Fruit fly (Drosophila melanogaster) whole organism: ENCODE data around the gene CG1662.

Experiments
- CG8478 ChIP-seq: fragments of >200 bp; optimal IDR thresholded peaks from 2 replicates; lab custom pipeline; 2018; ENCODE audit warnings: inconsistent platforms
- Dll ChIP-seq: fragments of >200 bp; optimal IDR thresholded peaks from 2 replicates; lab custom pipeline; 2017
- EcR ChIP-seq, 2 experiments: fragments of >200 bp; optimal IDR thresholded peaks; 2 replicates each; lab custom pipeline; 2017; ENCODE audit warnings: missing biosample characterization in 2 of 2, missing genetic modification characterization in 2 of 2, missing genetic modification reagents in 2 of 2
- pan ChIP-seq: fragments of >200 bp; optimal IDR thresholded peaks from 2 replicates; lab custom pipeline; 2017
- psq ChIP-seq: fragments of >200 bp; optimal IDR thresholded peaks from 2 replicates; lab custom pipeline; 2017
- usp ChIP-seq: fragments of >200 bp; optimal IDR thresholded peaks from 2 replicates; lab custom pipeline; 2017; ENCODE audit warnings: missing biosample characterization, missing genetic modification characterization, mixed read lengths

CG1662 gene

DNA sequence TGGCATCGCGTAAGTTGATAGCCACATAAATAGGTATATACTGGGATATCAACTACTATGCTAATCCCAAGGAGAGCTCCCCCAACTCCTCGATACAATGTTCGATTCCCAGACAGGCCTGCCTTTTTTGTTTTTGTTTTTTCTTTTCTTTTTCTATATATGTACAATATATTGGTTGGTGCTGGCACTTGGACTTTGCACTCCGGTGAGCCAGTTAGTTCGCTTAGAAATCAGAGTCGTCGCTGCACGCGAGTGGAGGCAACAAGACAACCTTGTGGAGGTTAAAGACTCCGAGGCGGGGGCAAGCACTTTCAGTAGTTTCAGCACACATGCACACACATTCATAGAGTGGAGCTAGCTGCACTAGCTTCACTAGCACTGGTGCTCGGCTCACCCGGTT, 18.9 kb downstream of the CG1662 start:
- no peak for TF ChIP-seq pan (lab: Kevin White, UChicago)

DNA sequence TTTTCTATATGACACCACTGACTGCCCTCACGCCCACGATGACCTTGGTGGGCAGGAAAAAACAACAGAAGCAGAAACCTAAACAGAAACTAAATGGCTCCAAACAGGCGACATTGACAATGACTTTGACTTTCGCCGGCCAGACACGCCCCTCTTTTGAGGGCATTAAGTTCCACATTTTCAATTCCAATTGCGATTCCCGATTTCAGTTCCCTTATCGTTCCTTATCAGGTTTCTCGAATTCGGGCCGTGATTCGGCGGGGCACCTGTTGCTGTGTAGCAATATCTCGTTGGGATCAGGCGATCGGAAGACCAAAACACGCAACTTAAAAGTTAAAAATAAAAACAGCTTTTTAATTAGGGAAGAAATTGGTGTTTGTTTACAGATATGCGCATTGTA, 20.3 kb downstream of the CG1662 start:
- TF ChIP-seq psq (lab: Kevin White, UChicago) (no peak), pan (lab: Kevin White, UChicago) (no peak), usp (no peak), Dll (lab: Kevin White, UChicago) (no peak), CG8478 (no peak), EcR (GFP tag; optimal IDR thresholded peaks at IDR 0.05; lab: Kevin White, UChicago) (no peak)

- TF ChIP-seq CG8478 (no peak), psq (lab: Kevin White, UChicago) (no peak), Dll (lab: Kevin White, UChicago) (no peak)
These were observed 23.5 kb downstream of the CG1662 start for dm6 chrX:13410887-13411286.

dm6 chrX:13411376-13411973, 24.1 kb downstream of the CG1662 start:
- peak; percentile 74 for TF ChIP-seq Dll (lab: Kevin White, UChicago)
- TF ChIP-seq CG8478: no peak

DNA sequence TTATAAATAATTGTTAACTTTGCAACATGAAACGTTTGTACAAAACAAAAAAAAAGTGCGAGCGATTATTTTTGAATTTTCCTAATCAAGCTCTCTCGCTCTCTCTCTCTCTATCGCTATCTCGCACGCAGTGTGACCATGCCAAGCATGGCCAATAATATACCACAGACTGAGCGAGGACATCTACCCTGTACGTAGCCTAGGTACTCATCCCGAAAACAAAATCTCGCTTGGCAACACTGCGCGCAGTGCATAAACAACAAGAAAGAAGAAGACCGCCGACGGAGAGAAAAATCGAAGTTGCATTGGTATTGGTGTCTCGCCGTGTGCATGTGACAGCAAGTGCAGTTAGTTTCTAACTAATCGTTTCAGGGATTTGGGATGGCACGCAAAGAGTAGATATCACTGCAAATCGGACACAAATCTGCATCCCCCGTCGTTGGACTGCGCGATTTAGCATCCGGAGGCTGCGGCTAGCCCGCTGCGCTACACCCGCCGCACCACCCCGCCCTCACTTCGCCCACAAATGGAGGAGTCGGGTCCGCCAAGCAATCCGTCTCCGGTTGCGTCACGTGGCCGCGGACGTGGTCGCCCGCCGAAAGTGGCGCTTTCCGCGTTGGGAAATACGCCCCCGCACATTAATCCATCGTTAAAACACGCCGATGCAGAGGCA, 25.7 kb downstream of the CG1662 start, which contains the start of the genes CG1998 and Set2:
CG1998 (minus strand) TSS at position 134 of the 673 bp plus-strand sequence.
Set2 (plus strand) TSS at position 302 of the 673 bp plus-strand sequence.
- no peak for TF ChIP-seq CG8478
- no peak for TF ChIP-seq EcR (GFP tag; optimal IDR thresholded peaks at IDR 0.05; lab: Kevin White, UChicago)

DNA sequence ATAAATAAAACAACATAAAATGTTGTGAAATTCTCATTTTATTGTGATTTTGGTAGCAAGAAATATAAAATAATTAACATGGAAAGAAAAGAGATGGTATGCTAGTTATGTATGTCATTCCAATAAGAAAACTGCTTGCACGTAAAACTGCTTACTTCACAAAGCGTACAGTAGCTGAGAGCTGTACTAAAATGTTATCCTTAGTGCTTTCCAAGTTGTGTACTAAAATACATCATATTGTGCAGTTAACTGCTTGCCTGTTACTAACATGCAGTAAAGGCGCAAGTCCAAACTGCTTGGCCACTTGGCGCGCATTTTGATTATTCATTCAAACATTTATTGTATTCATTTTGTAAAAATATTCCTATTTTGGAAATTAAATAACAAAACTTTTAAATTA, 33.7 kb downstream of the CG1662 start:
- no peak for TF ChIP-seq usp
- TF ChIP-seq Dll (lab: Kevin White, UChicago): no peak
- TF ChIP-seq EcR (GFP tag; optimal IDR thresholded peaks at IDR 0.05; lab: Kevin White, UChicago): no peak
- no peak for TF ChIP-seq psq (lab: Kevin White, UChicago)
- TF ChIP-seq pan (lab: Kevin White, UChicago): no peak
- no peak for TF ChIP-seq CG8478

dm6 chrX:13434065-13434464, 46.7 kb downstream of the CG1662 start:
- TF ChIP-seq psq (lab: Kevin White, UChicago) (no peak), CG8478 (no peak), usp (no peak), EcR (GFP tag; optimal IDR thresholded peaks at IDR 0.05; lab: Kevin White, UChicago) (no peak), Dll (lab: Kevin White, UChicago) (no peak), pan (lab: Kevin White, UChicago) (no peak)
